Fruit fly (Drosophila melanogaster): ENCODE results near the gene CG17650.

DNA sequence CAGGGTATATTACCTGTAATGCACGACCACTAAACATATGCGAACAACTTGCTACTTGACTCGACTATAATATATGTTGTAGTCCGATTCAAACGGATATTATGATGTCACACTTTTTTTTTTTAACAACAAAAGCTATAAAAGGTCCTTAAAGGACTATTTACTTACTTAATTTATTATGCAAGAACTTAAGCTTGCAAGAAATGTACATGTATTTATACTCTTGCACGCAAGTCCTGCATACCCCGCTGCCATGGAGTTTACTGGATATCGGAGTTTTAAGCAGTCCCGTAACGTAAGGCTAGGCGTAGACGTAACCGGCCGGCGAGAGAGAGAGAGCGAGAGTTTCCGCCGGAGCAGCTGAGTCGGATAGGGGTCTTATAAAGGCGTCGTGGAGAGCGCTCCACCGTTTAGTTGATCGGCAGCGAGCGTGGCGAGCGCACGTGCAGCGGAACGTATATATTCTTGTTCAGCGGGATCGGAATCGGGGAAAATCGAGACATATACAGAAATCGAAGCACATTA is 21.8 kb downstream of the CG17650 start:
- TF ChIP-seq Myc (optimal IDR thresholded peaks at IDR 0.05) (no peak), h (optimal IDR thresholded peaks at IDR 0.05) (no peak), psq (optimal IDR thresholded peaks at IDR 0.05) (no peak), Sin3A (optimal IDR thresholded peaks at IDR 0.05) (no peak), insv (optimal IDR thresholded peaks at IDR 0.05) (no peak), ttk (optimal IDR thresholded peaks at IDR 0.05) (no peak)

Data from Kc167 (cell line).